Fruit fly (Drosophila melanogaster): ENCODE results near the gene CG31974.

DNA sequence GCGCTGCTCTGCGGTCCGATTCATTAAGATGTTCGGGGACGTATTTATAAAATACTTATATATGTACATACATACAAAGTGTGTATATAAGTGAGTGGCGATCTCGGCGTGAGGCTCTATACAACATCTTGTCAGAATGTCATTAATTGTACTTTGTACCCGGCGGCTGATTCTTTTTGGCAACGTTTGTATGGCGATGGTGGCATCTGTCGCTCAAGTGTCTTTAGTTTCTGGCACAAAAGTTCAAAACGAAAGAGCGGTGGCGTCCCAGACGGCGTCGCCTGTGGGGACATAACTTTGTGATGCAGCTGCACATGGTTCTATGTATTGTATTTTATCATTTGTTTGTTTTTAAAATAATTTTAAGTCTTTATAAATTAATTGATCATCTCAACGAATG is 49.9 kb downstream of the CG31974 start:
- TF ChIP-seq CG1621 (tag; optimal IDR thresholded peaks at IDR 0.05) (no peak), CG7368 (GFP tag; optimal IDR thresholded peaks at IDR 0.05) (no peak), Sox14 (GFP tag; optimal IDR thresholded peaks at IDR 0.05) (no peak), OdsH (GFP tag; optimal IDR thresholded peaks at IDR 0.05) (no peak)
